Worm (Caenorhabditis elegans): ENCODE results near the gene knl-1.

DNA sequence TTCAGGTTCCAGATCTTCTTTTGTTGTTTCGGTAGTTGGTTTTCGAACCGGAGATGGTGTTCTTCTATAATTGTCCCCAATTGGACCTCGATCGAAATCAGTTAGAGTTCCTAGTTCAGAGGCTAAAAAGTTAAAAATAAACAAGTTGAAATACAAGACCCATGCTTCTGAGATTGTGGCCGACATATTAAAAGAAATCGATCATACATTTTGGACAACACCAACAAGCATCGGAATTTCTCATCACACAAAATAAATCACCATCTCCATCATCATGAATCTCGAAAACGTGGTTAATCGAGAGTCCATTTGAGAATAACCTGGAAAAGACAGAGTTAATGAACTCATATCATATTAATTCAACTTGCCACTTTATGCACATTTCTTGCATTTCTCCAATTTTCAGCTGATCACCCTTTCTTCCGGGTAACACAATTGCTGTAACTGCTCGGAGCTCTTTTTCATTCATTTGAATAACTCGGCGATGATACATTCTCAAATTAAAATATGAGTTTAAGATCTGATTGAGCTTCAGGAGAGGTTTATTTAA, 21.3 kb downstream of the knl-1 start, which contains the start of the genes mps-4 and F09G8.10:
- TF ChIP-seq ccch-3 (GFP tag; optimal IDR thresholded peaks at IDR 0.05) (no peak), snpc-4 (GFP tag; optimal IDR thresholded peaks at IDR 0.05) (no peak), snpc-4 (tag; optimal IDR thresholded peaks at IDR 0.05) (no peak), him-1 (tag; optimal IDR thresholded peaks at IDR 0.05) (no peak), dpl-1 (GFP tag; optimal IDR thresholded peaks at IDR 0.05) (no peak), ama-1 (optimal IDR thresholded peaks at IDR 0.05) (no peak), ama-1 (GFP tag; optimal IDR thresholded peaks at IDR 0.05) (no peak), B0019.2 (GFP tag; conservative IDR thresholded peaks at IDR 0.05) (no peak)

Measured in whole organism, young adult.